Worm (Caenorhabditis elegans) whole organism, early embryonic: ENCODE results near the gene hrg-2.

Source experiments
- B0310.2 ChIP-seq: sonication (generic microtip); optimal IDR thresholded peaks from 2 replicates; lab custom pipeline; 2016; ENCODE audit warnings: mild to moderate bottlenecking, missing genetic modification characterization, missing compliant biosample characterization
- F13C5.2 ChIP-seq: sonication (generic microtip); optimal IDR thresholded peaks from 2 replicates; lab custom pipeline; 2017; ENCODE audit warnings: mild to moderate bottlenecking, missing genetic modification characterization, inconsistent platforms, missing compliant biosample characterization
- aly-1 ChIP-seq: sonication (generic microtip); optimal IDR thresholded peaks from 2 replicates; lab custom pipeline; 2016; ENCODE audit warnings: missing genetic modification characterization, missing compliant biosample characterization
- ama-1 ChIP-seq: fragments of 150-350 bp; optimal IDR thresholded peaks from 2 replicates; lab custom pipeline; 2014
- ceh-13 ChIP-seq: fragments of 200-800 bp; sonication (Bioruptor generic); optimal IDR thresholded peaks from 2 replicates; lab custom pipeline; 2018; ENCODE audit warnings: mild to moderate bottlenecking, missing genetic modification characterization, missing compliant biosample characterization
- ceh-36 ChIP-seq: sonication (generic microtip); optimal IDR thresholded peaks from 2 replicates; lab custom pipeline; 2016; ENCODE audit warnings: missing genetic modification characterization, inconsistent platforms, missing compliant biosample characterization
- ets-7 ChIP-seq: sonication (generic microtip); optimal IDR thresholded peaks from 2 replicates; lab custom pipeline; 2016; ENCODE audit warnings: missing genotype, missing genetic modification characterization, missing compliant biosample characterization
- flt-1 ChIP-seq: fragments of 200-800 bp; sonication (Bioruptor generic); IDR thresholded peaks from 2 replicates; pipeline ENCODE4 v1.3.6; 2022; ENCODE audit warnings: missing genetic modification characterization, missing compliant biosample characterization
- hmbx-1 ChIP-seq: sonication (generic microtip); optimal IDR thresholded peaks from 2 replicates; lab custom pipeline; 2016; ENCODE audit warnings: mild to moderate bottlenecking, missing genetic modification characterization, missing compliant biosample characterization
- hmg-4 ChIP-seq: fragments of 200-800 bp; sonication (Bioruptor generic); optimal IDR thresholded peaks from 2 replicates; lab custom pipeline; 2018; ENCODE audit warnings: mild to moderate bottlenecking, missing genetic modification characterization, missing compliant biosample characterization
- hnd-1 ChIP-seq: sonication (generic microtip); optimal IDR thresholded peaks from 2 replicates; lab custom pipeline; 2016; ENCODE audit warnings: missing genetic modification characterization, missing compliant biosample characterization
- pes-1 ChIP-seq: fragments of 200-800 bp; sonication (Bioruptor generic); IDR thresholded peaks from 2 replicates; pipeline ENCODE4 v1.3.6; 2022; ENCODE audit warnings: missing genetic modification reagents, missing genetic modification characterization, missing compliant biosample characterization
- scrt-1 ChIP-seq: fragments of 200-800 bp; sonication (Bioruptor generic); IDR thresholded peaks from 2 replicates; pipeline ENCODE4 v1.3.6; 2022; ENCODE audit warnings: missing genetic modification characterization, missing compliant biosample characterization
- sea-1 ChIP-seq: fragments of 200-800 bp; sonication (Bioruptor generic); conservative IDR thresholded peaks from 2 replicates; pipeline ENCODE4 v1.3.6; 2022; ENCODE audit warnings: missing genetic modification characterization, missing compliant biosample characterization
- tbx-11 ChIP-seq: fragments of 200-800 bp; sonication (Bioruptor generic); IDR thresholded peaks from 2 replicates; pipeline ENCODE4 v1.3.6; 2022; ENCODE audit warnings: missing genetic modification characterization, missing compliant biosample characterization
- tbx-37 ChIP-seq: fragments of 200-800 bp; sonication (Bioruptor generic); conservative IDR thresholded peaks from 2 replicates; pipeline ENCODE4 v1.3.6; 2022; ENCODE audit warnings: missing genetic modification reagents, missing genetic modification characterization, missing compliant biosample characterization
- tra-4 ChIP-seq: sonication (generic microtip); optimal IDR thresholded peaks from 2 replicates; lab custom pipeline; 2017; ENCODE audit warnings: missing genetic modification characterization, missing compliant biosample characterization

hrg-2 gene

ce11 chrV:12405929-12406328 lies 4.4 kb downstream of the hrg-2 start, which contains the start of gene K01D12.10:
Gene K01D12.10 (plus strand): TSS chrV:12406229.
- TF ChIP-seq scrt-1 (GFP tag; lab: Robert Waterston, UW), result no peak
- no peak for TF ChIP-seq pes-1
- no peak for TF ChIP-seq sea-1 (GFP tag; lab: Robert Waterston, UW)
- no peak for TF ChIP-seq tbx-37 (GFP tag; lab: Robert Waterston, UW)
- TF ChIP-seq hnd-1 (tag; lab: Kevin White, UChicago), result no peak
- no peak for TF ChIP-seq ets-7 (tag; lab: Kevin White, UChicago)
- TF ChIP-seq tbx-11 (GFP tag; lab: Robert Waterston, UW), result no peak
- no peak for TF ChIP-seq ama-1 (lab: Kevin White, UChicago)

ce11 chrV:12404544-12404943 lies 5.8 kb downstream of the hrg-2 start, which contains the start of gene K01D12.9:
Gene K01D12.9 (minus strand): TSS chrV:12404644.
- TF ChIP-seq pes-1 (no peak), hmbx-1 (tag; lab: Kevin White, UChicago) (no peak), hmg-4 (no peak), tbx-37 (GFP tag; lab: Robert Waterston, UW) (no peak), tra-4 (no peak), tbx-11 (GFP tag; lab: Robert Waterston, UW) (no peak), hnd-1 (tag; lab: Kevin White, UChicago) (no peak), scrt-1 (GFP tag; lab: Robert Waterston, UW) (no peak), ets-7 (tag; lab: Kevin White, UChicago) (no peak), B0310.2 (tag; lab: Kevin White, UChicago) (no peak), sea-1 (GFP tag; lab: Robert Waterston, UW) (no peak), aly-1 (tag; lab: Kevin White, UChicago) (no peak), ceh-13 (GFP tag; lab: Kevin White, UChicago) (no peak), ama-1 (lab: Kevin White, UChicago) (no peak), flt-1 (no peak)

DNA sequence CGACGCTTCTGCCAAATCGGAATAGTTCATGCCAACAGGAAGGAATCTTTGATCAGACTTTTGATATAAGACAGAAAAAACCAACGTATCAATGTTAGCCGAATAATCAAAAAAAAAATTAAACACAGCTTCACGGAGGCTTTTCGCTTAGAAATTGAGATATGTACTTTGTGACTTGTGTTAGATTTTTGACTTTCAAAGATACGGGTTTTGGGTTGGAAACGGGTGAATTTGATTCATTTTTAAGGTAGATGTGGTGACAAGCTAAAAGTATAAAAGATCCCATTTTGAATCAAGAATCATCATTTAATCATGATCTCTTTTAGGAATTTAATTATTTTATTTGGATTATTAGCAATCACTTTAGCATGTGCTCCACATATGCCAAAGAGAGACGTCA lies 8.0 kb downstream of the hrg-2 start, which contains the start of gene K01D12.8:
Gene K01D12.8, plus strand, starts transcription at position 301 of the 400 bp plus-strand sequence.
- no peak for TF ChIP-seq hmg-4
- TF ChIP-seq hmbx-1 (tag; lab: Kevin White, UChicago), result no peak
- no peak for TF ChIP-seq ets-7 (tag; lab: Kevin White, UChicago)
- TF ChIP-seq F13C5.2 (tag; lab: Kevin White, UChicago), result no peak
- no peak for TF ChIP-seq flt-1
- no peak for TF ChIP-seq B0310.2 (tag; lab: Kevin White, UChicago)
- no peak for TF ChIP-seq tra-4
- TF ChIP-seq aly-1 (tag; lab: Kevin White, UChicago), result no peak
- TF ChIP-seq scrt-1 (GFP tag; lab: Robert Waterston, UW), result no peak
- TF ChIP-seq tbx-37 (GFP tag; lab: Robert Waterston, UW), result no peak
- no peak for TF ChIP-seq sea-1 (GFP tag; lab: Robert Waterston, UW)
- no peak for TF ChIP-seq hnd-1 (tag; lab: Kevin White, UChicago)
- no peak for TF ChIP-seq ceh-13 (GFP tag; lab: Kevin White, UChicago)
- no peak for TF ChIP-seq pes-1
- no peak for TF ChIP-seq ceh-36 (tag; lab: Kevin White, UChicago)
- no peak for TF ChIP-seq tbx-11 (GFP tag; lab: Robert Waterston, UW)
- no peak for TF ChIP-seq ama-1 (lab: Kevin White, UChicago)

DNA sequence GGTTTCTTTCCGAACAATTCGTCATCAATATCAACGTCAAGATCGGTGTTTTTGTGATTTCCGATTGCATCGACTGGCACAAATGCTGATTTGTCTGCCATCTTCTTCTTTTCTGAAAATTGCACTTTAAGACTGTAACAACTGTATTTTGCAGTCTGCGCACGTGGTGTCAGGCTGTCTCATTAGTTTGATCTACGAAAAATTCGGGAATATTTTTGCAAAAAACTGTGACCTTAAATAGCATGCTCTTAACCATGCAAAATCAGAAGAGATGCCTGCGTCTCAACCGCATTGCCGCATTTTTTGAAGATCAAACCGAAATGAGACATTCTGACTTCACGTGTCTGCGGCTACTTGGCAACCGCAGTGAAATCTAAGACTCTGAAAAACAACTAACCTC lies 8.9 kb downstream of the hrg-2 start, which contains the start of gene K01D12.7:
Gene K01D12.7, minus strand, starts transcription at position 101 of the 400 bp plus-strand sequence.
- no peak for TF ChIP-seq ets-7 (tag; lab: Kevin White, UChicago)
- TF ChIP-seq sea-1 (GFP tag; lab: Robert Waterston, UW), result no peak
- TF ChIP-seq hmbx-1 (tag; lab: Kevin White, UChicago), result no peak
- no peak for TF ChIP-seq flt-1
- TF ChIP-seq ceh-13 (GFP tag; lab: Kevin White, UChicago), result no peak
- TF ChIP-seq scrt-1 (GFP tag; lab: Robert Waterston, UW), result no peak
- no peak for TF ChIP-seq aly-1 (tag; lab: Kevin White, UChicago)
- TF ChIP-seq tbx-11 (GFP tag; lab: Robert Waterston, UW), result no peak
- TF ChIP-seq hmg-4, result no peak
- no peak for TF ChIP-seq hnd-1 (tag; lab: Kevin White, UChicago)
- no peak for TF ChIP-seq tra-4
- TF ChIP-seq pes-1, result no peak
- no peak for TF ChIP-seq ama-1 (lab: Kevin White, UChicago)

DNA sequence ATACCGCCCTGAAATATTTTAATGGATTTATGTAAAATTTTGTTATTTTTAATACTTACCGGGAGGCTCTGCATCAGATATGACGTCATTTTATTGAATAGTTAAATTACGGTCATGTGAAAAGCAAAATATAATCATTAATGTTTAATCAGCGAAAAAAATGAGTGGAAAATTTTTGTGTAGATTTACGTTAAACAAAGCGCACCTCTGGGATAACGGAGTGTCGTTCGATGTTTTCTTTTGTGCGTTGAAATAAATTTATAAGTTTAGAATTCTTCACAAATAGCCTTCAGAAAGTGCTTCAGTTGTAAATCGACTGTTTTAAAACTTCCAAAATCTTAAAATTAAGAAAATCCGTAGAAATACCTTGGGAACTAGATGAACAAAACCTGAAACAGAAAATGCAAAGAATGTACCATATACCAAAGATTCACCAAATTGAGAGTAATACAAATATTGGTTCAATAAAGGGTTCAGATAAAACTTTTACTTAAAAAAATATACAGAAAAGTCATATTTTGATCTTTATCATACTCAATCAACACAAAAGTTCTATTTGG lies 9.6 kb downstream of the hrg-2 start, which contains the start of the genes K01D12.20 and miga-1:
Gene K01D12.20, minus strand, starts transcription at position 138 of the 560 bp plus-strand sequence.
Gene miga-1, minus strand, starts transcription at position 183 of the 560 bp plus-strand sequence.
- TF ChIP-seq aly-1 (tag; lab: Kevin White, UChicago) (no peak), ceh-36 (tag; lab: Kevin White, UChicago) (no peak), F13C5.2 (tag; lab: Kevin White, UChicago) (no peak), flt-1 (no peak), ceh-13 (GFP tag; lab: Kevin White, UChicago) (no peak), ama-1 (lab: Kevin White, UChicago) (no peak), hmg-4 (no peak), B0310.2 (tag; lab: Kevin White, UChicago) (no peak), hnd-1 (tag; lab: Kevin White, UChicago) (no peak), ets-7 (tag; lab: Kevin White, UChicago) (no peak), tbx-11 (GFP tag; lab: Robert Waterston, UW) (no peak)

DNA sequence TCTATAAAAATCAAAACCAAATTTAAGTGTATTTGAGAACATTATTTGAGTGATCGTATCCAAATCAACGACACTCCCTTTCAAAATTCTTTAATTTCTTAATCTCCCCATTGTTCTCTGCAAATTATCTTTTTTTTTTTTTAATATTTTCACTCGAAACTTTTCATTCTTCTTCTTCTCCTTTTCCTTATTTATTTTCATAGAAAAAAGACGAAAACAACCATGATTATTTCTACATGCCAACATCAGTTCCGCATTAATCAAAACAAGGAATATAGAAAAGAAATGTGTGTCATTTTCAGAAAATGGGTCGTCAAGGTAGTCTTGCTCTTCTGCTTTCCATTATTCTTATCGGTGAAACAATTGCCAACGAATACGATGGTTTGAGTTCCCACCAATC lies 12.8 kb downstream of the hrg-2 start, which contains the start of gene K01D12.5:
Gene K01D12.5, plus strand, starts transcription at position 301 of the 400 bp plus-strand sequence.
- TF ChIP-seq F13C5.2 (tag; lab: Kevin White, UChicago) (no peak), hnd-1 (tag; lab: Kevin White, UChicago) (no peak), hmbx-1 (tag; lab: Kevin White, UChicago) (no peak), B0310.2 (tag; lab: Kevin White, UChicago) (no peak), hmg-4 (no peak), tbx-11 (GFP tag; lab: Robert Waterston, UW) (no peak), scrt-1 (GFP tag; lab: Robert Waterston, UW) (no peak), ama-1 (lab: Kevin White, UChicago) (no peak)

DNA sequence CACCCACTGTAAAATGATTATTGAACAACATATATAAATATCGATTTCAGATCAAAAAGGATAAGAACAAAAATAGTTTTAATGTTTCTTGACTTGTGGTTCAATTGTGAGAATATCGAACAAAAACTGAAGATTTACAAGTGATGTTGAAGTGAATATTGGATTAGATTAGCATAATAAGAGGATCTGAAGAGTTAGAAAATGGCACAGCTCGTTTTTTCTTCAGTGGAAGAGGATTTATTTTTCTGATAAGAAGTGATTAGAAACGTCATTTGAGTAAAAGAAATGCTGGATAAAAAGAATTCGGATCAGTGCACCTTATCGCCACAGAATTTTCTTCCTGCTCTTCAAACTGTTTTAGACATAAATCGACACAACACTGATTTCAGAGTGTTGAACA lies 14.6 kb downstream of the hrg-2 start, which contains the start of gene twk-14:
Gene twk-14, minus strand, starts transcription at position 8 of the 400 bp plus-strand sequence.
- TF ChIP-seq flt-1 (no peak), tbx-37 (GFP tag; lab: Robert Waterston, UW) (no peak), scrt-1 (GFP tag; lab: Robert Waterston, UW) (no peak), tra-4 (no peak), ets-7 (tag; lab: Kevin White, UChicago) (no peak), B0310.2 (tag; lab: Kevin White, UChicago) (no peak), sea-1 (GFP tag; lab: Robert Waterston, UW) (no peak), aly-1 (tag; lab: Kevin White, UChicago) (no peak), hmg-4 (no peak), tbx-11 (GFP tag; lab: Robert Waterston, UW) (no peak), hnd-1 (tag; lab: Kevin White, UChicago) (no peak), ceh-13 (GFP tag; lab: Kevin White, UChicago) (no peak), ceh-36 (tag; lab: Kevin White, UChicago) (no peak), pes-1 (no peak), hmbx-1 (tag; lab: Kevin White, UChicago) (no peak), F13C5.2 (tag; lab: Kevin White, UChicago) (no peak), ama-1 (lab: Kevin White, UChicago) (no peak)
